Fruit fly (Drosophila melanogaster): ENCODE results near the gene CG4822.

- no peak for TF ChIP-seq CG32264 (GFP tag; optimal IDR thresholded peaks at IDR 0.05)
- TF ChIP-seq pan (optimal IDR thresholded peaks at IDR 0.05), result no peak
- TF ChIP-seq Sp1 (GFP tag; optimal IDR thresholded peaks at IDR 0.05), result no peak
- TF ChIP-seq Jra (GFP tag; optimal IDR thresholded peaks at IDR 0.05), result no peak
- no peak for TF ChIP-seq Hr83 (GFP tag; optimal IDR thresholded peaks at IDR 0.05; ENCODE audit: poor library complexity, severe bottlenecking)
- no peak for TF ChIP-seq fru (GFP tag; optimal IDR thresholded peaks at IDR 0.05)
- TF ChIP-seq Rel (GFP tag; optimal IDR thresholded peaks at IDR 0.05), result no peak
- TF ChIP-seq Rel (tag; optimal IDR thresholded peaks at IDR 0.05), result no peak
- TF ChIP-seq usp (GFP tag; optimal IDR thresholded peaks at IDR 0.05), result no peak
- TF ChIP-seq h (GFP tag; optimal IDR thresholded peaks at IDR 0.05), result no peak
- no peak for TF ChIP-seq CG9705 (GFP tag; optimal IDR thresholded peaks at IDR 0.05)
- no peak for TF ChIP-seq dl (GFP tag; optimal IDR thresholded peaks at IDR 0.05; ENCODE audit: insufficient read depth in 1 of 2, partially characterized antibody in 2 of 2)
Measured at dm6 chr2L:94096-94495, 27.5 kb downstream of the CG4822 start.

Measured in whole organism, wandering third instar larva.